Worm (Caenorhabditis elegans) whole organism, early embryonic: ENCODE data around the gene Y43C5A.2.

Source experiments
- B0310.2 ChIP-seq: sonication (generic microtip); optimal IDR thresholded peaks from 2 replicates; lab custom pipeline; 2016; ENCODE audit warnings: mild to moderate bottlenecking, missing genetic modification characterization, missing compliant biosample characterization
- aly-1 ChIP-seq: sonication (generic microtip); optimal IDR thresholded peaks from 2 replicates; lab custom pipeline; 2016; ENCODE audit warnings: missing genetic modification characterization, missing compliant biosample characterization
- ama-1 ChIP-seq: fragments of 150-350 bp; optimal IDR thresholded peaks from 2 replicates; lab custom pipeline; 2014
- ceh-13 ChIP-seq: fragments of 200-800 bp; sonication (Bioruptor generic); optimal IDR thresholded peaks from 2 replicates; lab custom pipeline; 2018; ENCODE audit warnings: mild to moderate bottlenecking, missing genetic modification characterization, missing compliant biosample characterization
- ceh-36 ChIP-seq: sonication (generic microtip); optimal IDR thresholded peaks from 2 replicates; lab custom pipeline; 2016; ENCODE audit warnings: missing genetic modification characterization, inconsistent platforms, missing compliant biosample characterization
- flt-1 ChIP-seq: fragments of 200-800 bp; sonication (Bioruptor generic); IDR thresholded peaks from 2 replicates; pipeline ENCODE4 v1.3.6; 2022; ENCODE audit warnings: missing genetic modification characterization, missing compliant biosample characterization
- hmbx-1 ChIP-seq: sonication (generic microtip); optimal IDR thresholded peaks from 2 replicates; lab custom pipeline; 2016; ENCODE audit warnings: mild to moderate bottlenecking, missing genetic modification characterization, missing compliant biosample characterization
- hnd-1 ChIP-seq: sonication (generic microtip); optimal IDR thresholded peaks from 2 replicates; lab custom pipeline; 2016; ENCODE audit warnings: missing genetic modification characterization, missing compliant biosample characterization
- scrt-1 ChIP-seq: fragments of 200-800 bp; sonication (Bioruptor generic); IDR thresholded peaks from 2 replicates; pipeline ENCODE4 v1.3.6; 2022; ENCODE audit warnings: missing genetic modification characterization, missing compliant biosample characterization
- tbx-37 ChIP-seq: fragments of 200-800 bp; sonication (Bioruptor generic); conservative IDR thresholded peaks from 2 replicates; pipeline ENCODE4 v1.3.6; 2022; ENCODE audit warnings: missing genetic modification reagents, missing genetic modification characterization, missing compliant biosample characterization

DNA sequence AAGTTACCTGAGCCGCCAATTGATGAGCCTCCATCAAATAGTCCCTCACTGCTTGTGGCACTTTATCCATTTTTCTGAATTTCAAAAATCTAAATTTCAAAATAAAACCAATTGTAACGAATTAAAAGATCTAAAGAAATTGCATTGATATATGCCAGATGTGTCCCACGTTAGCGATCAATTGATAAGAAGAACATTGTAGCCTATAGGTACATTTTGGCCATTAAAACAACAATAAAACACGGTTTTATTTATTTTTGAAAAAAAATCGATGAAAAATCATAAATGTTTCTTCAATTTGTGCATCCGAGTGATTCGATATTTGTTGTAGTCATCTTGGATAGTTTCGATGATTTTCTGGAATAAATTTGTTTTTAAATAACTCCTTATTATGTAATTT is 30.6 kb upstream of the Y43C5A.2 start, which contains the start of gene ech-8:
- no peak for TF ChIP-seq ama-1 (lab: Kevin White, UChicago)
- no peak for TF ChIP-seq scrt-1 (GFP tag; lab: Robert Waterston, UW)
- no peak for TF ChIP-seq ceh-13 (GFP tag; lab: Kevin White, UChicago)
- no peak for TF ChIP-seq flt-1 (GFP tag; lab: Robert Waterston, UW)
- no peak for TF ChIP-seq B0310.2 (tag; lab: Kevin White, UChicago)
- no peak for TF ChIP-seq tbx-37
- no peak for TF ChIP-seq hmbx-1 (tag; lab: Kevin White, UChicago)
- TF ChIP-seq aly-1 (tag; lab: Kevin White, UChicago) = no peak
- no peak for TF ChIP-seq ceh-36 (tag; lab: Kevin White, UChicago)
- TF ChIP-seq hnd-1 = no peak
